Fruit fly (Drosophila melanogaster) S2 (cell line): ENCODE results near the gene CG14327.

Experiments
- CG8478 ChIP-seq: fragments of >200 bp; optimal IDR thresholded peaks from 2 replicates; lab custom pipeline; 2018
- CTCF ChIP-seq, 2 experiments: fragments of >200 bp; optimal IDR thresholded peaks; 2 replicates each; lab custom pipeline; 2018

DNA sequence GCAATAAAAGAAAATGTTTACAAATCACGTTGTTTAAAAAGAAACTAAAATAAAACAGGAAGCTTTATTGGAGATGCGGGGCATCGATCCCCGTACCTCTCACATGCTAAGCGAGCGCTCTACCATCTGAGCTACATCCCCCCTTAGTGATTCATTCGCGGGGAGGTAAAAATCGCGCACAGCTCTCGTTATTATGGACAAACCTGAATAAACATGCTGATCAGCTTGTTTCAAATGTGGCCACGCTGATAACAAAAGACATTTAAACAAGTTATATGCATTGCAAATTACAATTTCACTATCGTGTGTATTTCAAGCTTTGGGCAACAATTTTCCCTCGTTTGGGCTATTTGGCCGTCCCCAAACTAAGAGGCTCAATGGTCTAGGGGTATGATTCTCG, 31.7 kb downstream of the CG14327 start:
- TF ChIP-seq CG8478 (no peak), CTCF (optimal IDR thresholded peaks at IDR 0.05; lab: Kevin White, UChicago) (no peak)
